Worm (Caenorhabditis elegans) whole organism, L4/young adult: ENCODE measurements around the gene str-74.

Experiments
- W03F9.2 ChIP-seq: fragments of 150-350 bp; optimal IDR thresholded peaks from 2 replicates; lab custom pipeline; 2014; ENCODE audit warnings: missing biosample characterization, missing genetic modification characterization
- dao-5 ChIP-seq: sonication (generic microtip); optimal IDR thresholded peaks from 2 replicates; lab custom pipeline; 2016; ENCODE audit warnings: missing genotype, missing genetic modification characterization, moderate library complexity, missing compliant biosample characterization
- him-1 ChIP-seq: sonication (generic microtip); optimal IDR thresholded peaks from 2 replicates; lab custom pipeline; 2016; ENCODE audit warnings: missing genotype, missing genetic modification reagents, missing genetic modification characterization, missing compliant biosample characterization

The str-74 gene

ce11 chrX:10232395-10232794, 8.4 kb downstream of the str-74 start:
- TF ChIP-seq W03F9.2 (tag; lab: Kevin White, UChicago) (no peak), dao-5 (tag; lab: Kevin White, UChicago) (no peak), him-1 (tag; lab: Kevin White, UChicago) (no peak)

DNA sequence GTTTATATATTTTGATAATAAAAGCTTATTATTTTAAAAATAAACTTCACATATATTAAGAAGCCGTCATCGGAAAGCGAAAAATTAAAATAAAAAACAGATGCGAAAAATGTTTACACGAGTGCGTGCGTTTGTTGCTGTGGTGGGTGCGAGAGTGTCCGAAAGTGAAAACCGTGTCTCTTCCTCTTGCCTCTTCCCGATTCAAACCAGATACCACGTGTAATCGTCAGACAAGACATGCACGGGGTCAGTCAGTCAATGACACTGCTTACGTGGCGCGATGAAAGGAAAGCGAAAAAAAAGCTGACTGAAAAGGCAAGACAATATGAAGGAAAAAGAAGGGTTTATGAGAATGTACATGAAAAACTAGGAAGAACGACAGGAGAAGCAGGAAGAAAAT, 10.0 kb downstream of the str-74 start:
- TF ChIP-seq him-1 (tag; lab: Kevin White, UChicago) (no peak), W03F9.2 (tag; lab: Kevin White, UChicago) (no peak), dao-5 (tag; lab: Kevin White, UChicago) (no peak)

- no peak for TF ChIP-seq him-1 (tag; lab: Kevin White, UChicago)
- TF ChIP-seq W03F9.2 (tag; lab: Kevin White, UChicago): no peak
- TF ChIP-seq dao-5 (tag; lab: Kevin White, UChicago): no peak
Measured at ce11 chrX:10228094-10228746, 12.6 kb downstream of the str-74 start, which contains the start of gene C14H10.3. Gene C14H10.3, minus strand, starts transcription at chrX:10228137.

DNA sequence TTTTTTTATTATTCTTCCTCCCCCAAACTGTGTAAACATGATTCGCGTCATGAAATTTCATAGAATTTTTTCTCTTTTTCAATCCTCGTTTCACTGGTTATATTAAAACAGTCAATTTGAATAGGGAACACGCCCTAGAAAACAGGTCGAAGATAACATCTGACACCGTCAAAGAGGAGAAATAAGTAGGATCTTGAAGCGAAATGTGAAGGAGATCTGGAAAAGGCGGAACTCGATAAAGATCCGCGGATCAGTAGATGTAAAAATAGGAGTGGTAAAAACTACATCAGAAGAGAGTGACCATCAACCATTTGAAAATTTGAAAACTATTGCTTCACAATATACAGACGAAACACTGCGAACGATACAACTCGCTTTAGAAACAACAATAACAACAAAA, 13.6 kb downstream of the str-74 start:
- TF ChIP-seq him-1 (tag; lab: Kevin White, UChicago) (no peak), W03F9.2 (tag; lab: Kevin White, UChicago) (no peak), dao-5 (tag; lab: Kevin White, UChicago) (no peak)

ce11 chrX:10225845-10226244, 15.0 kb downstream of the str-74 start:
- TF ChIP-seq him-1 (tag; lab: Kevin White, UChicago): no peak
- TF ChIP-seq W03F9.2 (tag; lab: Kevin White, UChicago): no peak
- no peak for TF ChIP-seq dao-5 (tag; lab: Kevin White, UChicago)

DNA sequence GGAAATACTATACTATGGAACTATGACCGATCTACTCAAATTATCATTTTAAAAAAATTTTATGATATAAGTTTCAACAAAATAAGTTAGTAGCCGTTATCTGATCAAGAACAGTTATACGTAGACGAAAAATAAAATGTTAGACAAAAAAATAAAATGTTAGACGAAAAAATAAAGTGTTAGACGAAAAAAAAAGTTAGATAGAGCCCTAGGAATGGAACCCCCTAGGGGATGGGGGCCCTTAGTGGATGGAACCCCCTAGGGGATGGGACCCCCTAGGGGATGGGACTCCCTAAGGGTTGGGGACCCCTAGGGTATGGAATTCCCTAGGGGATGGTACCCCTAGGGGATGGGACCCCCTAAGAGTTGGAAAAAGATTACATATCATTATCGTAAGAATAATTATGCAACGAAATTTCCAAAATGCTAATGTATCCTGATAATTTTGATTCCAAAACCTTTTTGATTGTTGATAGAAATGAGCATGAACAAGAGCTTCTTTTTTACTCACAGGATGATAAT, 21.6 kb downstream of the str-74 start:
- TF ChIP-seq him-1 (tag; lab: Kevin White, UChicago) (no peak), dao-5 (tag; lab: Kevin White, UChicago) (no peak), W03F9.2 (tag; lab: Kevin White, UChicago) (no peak)

- no peak for TF ChIP-seq him-1 (tag; lab: Kevin White, UChicago)
- no peak for TF ChIP-seq dao-5 (tag; lab: Kevin White, UChicago)
- TF ChIP-seq W03F9.2 (tag; lab: Kevin White, UChicago): no peak
Measured at ce11 chrX:10218779-10219178, 22.1 kb downstream of the str-74 start, which contains the start of gene F44A6.5. Gene F44A6.5, minus strand, starts transcription at chrX:10218929.

- TF ChIP-seq W03F9.2 (tag; lab: Kevin White, UChicago) (no peak), him-1 (tag; lab: Kevin White, UChicago) (no peak), dao-5 (tag; lab: Kevin White, UChicago) (no peak)
Measured at ce11 chrX:10216857-10217256, 24.0 kb downstream of the str-74 start.

DNA sequence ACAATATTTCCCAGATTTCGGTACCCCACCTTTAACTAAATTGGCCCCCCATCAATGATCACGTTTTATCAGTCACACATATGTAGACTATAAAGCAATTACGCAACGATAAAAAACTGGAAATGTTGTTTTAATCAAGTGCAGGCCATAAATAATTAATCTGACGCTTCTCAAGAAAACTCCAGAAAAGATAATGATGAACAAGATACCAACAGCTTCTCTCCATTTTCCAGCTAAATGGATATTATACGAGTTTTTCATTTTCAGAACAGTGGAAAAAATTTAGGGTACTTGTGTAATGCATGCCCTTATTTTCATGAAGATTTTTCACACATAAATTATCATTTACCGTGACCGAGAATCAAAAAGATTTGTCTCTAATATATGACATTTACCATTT, 24.5 kb downstream of the str-74 start:
- TF ChIP-seq dao-5 (tag; lab: Kevin White, UChicago) (no peak), W03F9.2 (tag; lab: Kevin White, UChicago) (no peak), him-1 (tag; lab: Kevin White, UChicago) (no peak)

- TF ChIP-seq W03F9.2 (tag; lab: Kevin White, UChicago) (no peak), dao-5 (tag; lab: Kevin White, UChicago) (no peak), him-1 (tag; lab: Kevin White, UChicago) (no peak)
Measured at ce11 chrX:10215429-10215828, 25.4 kb downstream of the str-74 start, which contains the start of gene F44A6.4. Gene F44A6.4, minus strand, starts transcription at chrX:10215495.

DNA sequence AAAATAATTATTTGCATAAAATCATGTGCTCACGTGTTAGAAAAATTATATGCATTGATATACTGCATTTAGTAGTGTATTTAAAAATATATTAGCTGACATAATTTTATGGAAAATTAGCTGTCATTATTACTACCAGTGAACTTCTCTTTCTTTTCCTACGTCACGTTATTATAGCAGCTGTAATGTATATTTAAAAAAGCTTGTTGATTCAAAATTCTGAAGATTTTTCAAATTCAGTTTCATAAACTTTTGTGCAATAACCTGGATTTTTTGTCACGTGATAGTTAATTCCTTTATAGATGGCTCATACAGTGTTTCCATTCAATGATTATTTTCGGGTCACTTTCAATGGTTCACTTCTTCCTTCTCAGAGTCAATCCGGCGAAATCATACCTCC, 28.4 kb downstream of the str-74 start, which contains the start of gene F44A6.3:
Gene F44A6.3 (plus strand): TSS at position 301 of the 400 bp plus-strand sequence.
- no peak for TF ChIP-seq dao-5 (tag; lab: Kevin White, UChicago)
- no peak for TF ChIP-seq him-1 (tag; lab: Kevin White, UChicago)
- TF ChIP-seq W03F9.2 (tag; lab: Kevin White, UChicago): no peak

- TF ChIP-seq W03F9.2 (tag; lab: Kevin White, UChicago): no peak
- no peak for TF ChIP-seq him-1 (tag; lab: Kevin White, UChicago)
- no peak for TF ChIP-seq dao-5 (tag; lab: Kevin White, UChicago)
Measured at ce11 chrX:10208481-10208880, 32.4 kb downstream of the str-74 start.

DNA sequence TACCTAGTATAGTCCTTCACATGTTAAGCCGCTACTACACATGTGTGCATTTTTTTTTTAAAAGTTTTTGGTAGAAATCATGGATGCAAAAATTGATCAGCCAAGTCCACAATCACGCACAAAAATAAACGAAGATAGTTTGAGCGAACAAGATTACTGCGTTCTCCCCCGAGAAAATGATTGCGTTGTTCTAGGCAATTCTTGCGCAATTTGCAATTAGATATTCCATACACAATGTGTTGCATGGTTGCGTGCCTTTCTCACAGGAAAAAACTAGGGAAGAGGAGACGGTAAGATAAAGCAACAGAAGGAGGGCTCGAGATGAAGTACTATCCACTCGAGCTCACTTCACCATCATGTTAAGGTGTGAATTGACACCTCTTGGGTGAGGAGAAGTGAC, 34.8 kb downstream of the str-74 start:
- TF ChIP-seq W03F9.2 (tag; lab: Kevin White, UChicago) (no peak), dao-5 (tag; lab: Kevin White, UChicago) (no peak), him-1 (tag; lab: Kevin White, UChicago) (no peak)

DNA sequence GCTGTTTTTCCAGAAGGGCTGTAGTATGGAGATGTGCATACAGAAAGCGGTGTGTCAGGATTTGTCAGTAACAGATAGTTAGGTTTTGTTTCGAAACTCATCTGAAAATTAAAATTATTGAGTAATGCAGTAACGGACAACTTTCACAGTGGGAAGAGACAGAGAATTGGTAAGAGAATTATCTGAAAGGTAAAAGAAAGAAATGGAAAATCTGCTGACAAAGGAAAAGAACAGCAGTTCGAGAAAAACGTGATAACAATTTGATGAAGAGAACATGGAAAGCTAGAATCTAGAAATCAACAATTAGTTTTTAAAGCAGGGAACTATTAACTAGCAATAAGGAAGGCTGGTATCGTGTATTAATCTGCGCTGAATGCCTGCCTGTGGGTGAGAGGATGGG, 35.5 kb downstream of the str-74 start, which contains the start of gene sex-1:
Gene sex-1 (minus strand): TSS at position 101 of the 400 bp plus-strand sequence.
- TF ChIP-seq him-1 (tag; lab: Kevin White, UChicago) (no peak), dao-5 (tag; lab: Kevin White, UChicago) (no peak), W03F9.2 (tag; lab: Kevin White, UChicago) (no peak)
